Worm (Caenorhabditis elegans) whole organism, dauer: Measurements from ENCODE around the gene dhs-28.
"Not testable (repeated sequence)": the region's sequence is repeated elsewhere in the genome, so short reads cannot be mapped to it uniquely, and the experiment has no call there.

Experiments
- unc-62 ChIP-seq: sonication (generic microtip); optimal IDR thresholded peaks from 2 replicates; lab custom pipeline; 2017; ENCODE audit warnings: missing biosample characterization, missing genetic modification reagents, missing genetic modification characterization

dhs-28 gene

ce11 chrX:6856793-6857192, 38.6 kb downstream of the dhs-28 start:
- TF ChIP-seq unc-62 (GFP tag; lab: Kevin White, UChicago) = no peak

DNA sequence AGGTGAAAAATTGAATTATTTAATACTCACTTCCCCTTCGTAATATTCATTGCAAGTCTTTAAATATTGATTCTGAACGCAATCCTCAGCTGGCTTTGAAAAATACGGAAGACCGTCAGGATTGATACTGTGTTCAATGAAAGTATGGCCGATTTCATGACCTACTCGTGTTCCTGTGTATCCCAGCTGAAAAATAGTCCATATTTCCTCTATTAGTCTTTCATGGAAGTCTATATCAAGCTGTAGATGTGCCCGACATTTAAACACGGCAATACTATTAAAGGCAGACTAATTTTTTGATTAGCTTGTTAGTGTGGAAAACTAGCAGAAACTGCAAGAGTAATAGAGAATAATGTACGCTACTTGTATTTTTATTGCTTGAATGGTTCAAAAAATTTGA, 43.3 kb downstream of the dhs-28 start:
- no peak for TF ChIP-seq unc-62 (GFP tag; lab: Kevin White, UChicago)

DNA sequence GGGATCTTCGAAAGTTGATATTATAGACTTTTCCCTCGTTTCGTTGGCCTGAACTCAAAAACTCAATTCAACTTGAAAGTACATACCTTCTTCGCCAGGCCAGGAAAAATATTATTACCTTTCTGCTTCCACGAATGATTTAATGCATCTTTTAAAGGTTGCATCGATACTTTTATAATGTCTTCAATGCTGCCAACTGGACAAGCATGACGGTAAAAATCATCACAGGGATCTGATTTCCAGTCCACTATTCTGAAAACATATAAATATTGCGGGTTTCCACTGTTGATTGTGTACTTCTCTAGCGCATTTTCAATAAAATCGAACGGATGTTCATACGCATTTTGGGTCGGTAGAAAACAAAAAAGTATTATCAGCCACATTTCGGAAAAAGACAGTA, 44.8 kb downstream of the dhs-28 start, which contains the start of gene nep-4:
Gene nep-4 (minus strand): TSS at position 393 of the 400 bp plus-strand sequence.
- TF ChIP-seq unc-62 (GFP tag; lab: Kevin White, UChicago) = no peak

DNA sequence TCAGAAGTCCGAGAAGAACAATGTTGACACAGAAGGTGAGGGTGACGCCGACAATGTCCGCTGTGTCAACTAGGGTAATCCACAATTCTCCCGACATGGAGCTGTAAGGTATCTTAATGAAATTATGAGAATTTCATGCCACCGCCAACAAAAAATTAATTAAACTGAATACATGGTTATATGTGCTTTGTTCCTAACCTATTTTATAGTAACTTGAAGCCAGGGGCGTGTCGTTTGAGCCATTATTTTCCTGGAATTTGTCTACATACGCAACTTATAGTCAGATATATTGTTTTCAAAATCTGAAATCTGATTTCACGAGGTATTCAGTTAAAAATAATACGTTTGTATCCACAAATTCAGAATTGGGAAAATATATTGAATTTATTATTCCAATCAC, 47.6 kb downstream of the dhs-28 start, which contains the start of gene odr-10:
Gene odr-10 (minus strand): TSS at position 101 of the 400 bp plus-strand sequence.
- no peak for TF ChIP-seq unc-62 (GFP tag; lab: Kevin White, UChicago)

- TF ChIP-seq unc-62 (GFP tag; lab: Kevin White, UChicago) = no peak
Observed at ce11 chrX:6866900-6867299, 48.7 kb downstream of the dhs-28 start.

ce11 chrX:6867707-6868106, 49.5 kb downstream of the dhs-28 start:
- TF ChIP-seq unc-62 (GFP tag; lab: Kevin White, UChicago) = no peak

DNA sequence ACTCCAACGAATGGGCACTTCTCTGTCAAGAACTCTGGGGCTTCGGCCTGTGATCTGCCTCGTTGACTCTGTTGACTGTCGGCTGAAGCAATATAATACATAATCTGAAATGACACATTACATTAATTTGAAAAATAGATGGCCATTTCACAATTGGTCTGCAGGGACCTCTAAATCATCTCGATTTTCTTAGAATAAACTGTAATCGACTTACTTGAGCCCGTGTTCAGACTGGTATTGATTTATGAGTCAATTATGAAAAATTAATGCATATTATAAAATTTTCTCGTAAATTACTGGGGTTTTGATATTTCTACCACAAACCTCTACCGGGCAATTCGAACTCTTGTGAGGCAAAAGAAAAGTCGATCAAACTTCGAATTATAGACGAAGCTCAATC, 50.4 kb downstream of the dhs-28 start, which contains the start of gene C53B7.6:
Gene C53B7.6 (minus strand): TSS at position 101 of the 400 bp plus-strand sequence.
- TF ChIP-seq unc-62 (GFP tag; lab: Kevin White, UChicago) = not testable (repeated sequence)
